Worm (Caenorhabditis elegans): ENCODE data around the gene zip-5.

ce11 chrV:13249436-13249835 is 14.9 kb upstream of the zip-5 start, which contains the start of gene odr-3:
- TF ChIP-seq nhr-76 (tag; optimal IDR thresholded peaks at IDR 0.05) (no peak), lin-13 (tag; optimal IDR thresholded peaks at IDR 0.05) (no peak), mep-1 (tag; optimal IDR thresholded peaks at IDR 0.05) (no peak)

Data from whole organism, mixed stage, embryonic.